Fruit fly (Drosophila melanogaster): ENCODE measurements around the gene Clp.

Clp gene

DNA sequence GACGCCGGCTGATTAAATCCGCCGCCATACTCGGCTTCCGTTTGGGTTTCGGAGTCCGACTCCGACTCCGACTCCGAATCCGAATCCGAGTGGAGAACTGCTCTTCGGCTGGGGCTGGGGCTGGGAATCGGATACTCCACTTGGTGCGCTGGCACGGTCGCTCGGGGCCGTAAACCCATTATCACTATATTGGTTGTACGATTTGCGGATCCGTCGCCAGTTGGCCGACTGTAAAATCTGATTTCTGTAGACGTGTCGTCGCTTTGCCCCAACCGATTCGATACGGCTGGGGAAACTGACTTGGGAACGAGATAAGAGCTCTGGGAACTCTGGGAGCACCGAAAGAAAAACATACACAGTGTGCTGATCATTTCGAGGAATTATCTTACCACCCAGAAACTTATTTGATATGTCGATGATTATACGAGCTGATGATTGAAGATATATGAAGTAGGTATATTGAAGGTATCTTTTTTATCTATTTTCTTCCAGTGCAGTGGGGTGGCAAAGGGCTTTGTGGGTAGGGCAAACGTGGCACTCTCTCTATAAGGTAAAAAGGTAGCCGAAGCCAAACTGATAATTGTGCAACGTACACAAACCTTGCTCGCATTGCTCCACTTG is 38.2 kb downstream of the Clp start (continued):
- TF ChIP-seq HmgZ (tag; optimal IDR thresholded peaks at IDR 0.05) (peak; percentile 24), CG12236 (GFP tag; optimal IDR thresholded peaks at IDR 0.05) (no peak), ftz-f1 (GFP tag; optimal IDR thresholded peaks at IDR 0.05) (no peak), Sry-β (GFP tag; optimal IDR thresholded peaks at IDR 0.05) (no peak), Hey (tag; optimal IDR thresholded peaks at IDR 0.05) (no peak), nmo (GFP tag; optimal IDR thresholded peaks at IDR 0.05) (peak; percentile 32), danr (GFP tag; IDR thresholded peaks at IDR 0.05) (peak; percentile 39), ranshi (GFP tag; IDR thresholded peaks at IDR 0.05) (peak; percentile 38; the same call in 1 of the 2 replicates), sim (GFP tag; IDR thresholded peaks at IDR 0.05) (no peak), Oaz (GFP tag; IDR thresholded peaks at IDR 0.05) (peak; percentile 42; the same call in 1 of the 2 replicates), cato (GFP tag; optimal IDR thresholded peaks at IDR 0.05; ENCODE audit: borderline replicate concordance) (no peak), grn (GFP tag; optimal IDR thresholded peaks at IDR 0.05) (peak; percentile 9), MTF-1 (GFP tag; optimal IDR thresholded peaks at IDR 0.05; ENCODE audit: borderline replicate concordance) (no peak), CG9932 (GFP tag; IDR thresholded peaks at IDR 0.05) (peak; percentile 58), Nf-YB (GFP tag; optimal IDR thresholded peaks at IDR 0.05) (no peak), Abd-B (GFP tag; optimal IDR thresholded peaks at IDR 0.05) (no peak), ro (GFP tag; IDR thresholded peaks at IDR 0.05) (no peak), CG11247 (GFP tag; IDR thresholded peaks at IDR 0.05) (0 out of 2 replicates have a peak, but pooled peaks have one; percentile 26), E2f1 (GFP tag; IDR thresholded peaks at IDR 0.05) (peak; percentile 64), ato (GFP tag; IDR thresholded peaks at IDR 0.05; ENCODE audit: partially characterized antibody) (no peak), tll (GFP tag; optimal IDR thresholded peaks at IDR 0.05) (no peak), Hmx (GFP tag; optimal IDR thresholded peaks at IDR 0.05) (no peak), dmrt99B (tag; optimal IDR thresholded peaks at IDR 0.05) (peak; percentile 67), tna (GFP tag; IDR thresholded peaks at IDR 0.05; ENCODE audit: partially characterized antibody) (no peak), CG10366 (GFP tag; IDR thresholded peaks at IDR 0.05) (peak; percentile 64), Fer1 (GFP tag; optimal IDR thresholded peaks at IDR 0.05) (peak; percentile 16), stwl (tag; optimal IDR thresholded peaks at IDR 0.05) (no peak), CG5180 (GFP tag; optimal IDR thresholded peaks at IDR 0.05) (peak; percentile 0), Dref (GFP tag; IDR thresholded peaks at IDR 0.05) (no peak), CG8765 (GFP tag; IDR thresholded peaks at IDR 0.05) (no peak), CG17359 (tag; optimal IDR thresholded peaks at IDR 0.05) (peak; percentile 67), CG13894 (tag; optimal IDR thresholded peaks at IDR 0.05) (no peak), Oli (tag; optimal IDR thresholded peaks at IDR 0.05) (peak; percentile 48), lbe (GFP tag; optimal IDR thresholded peaks at IDR 0.05) (no peak), slp2 (GFP tag; optimal IDR thresholded peaks at IDR 0.05) (no peak), HLH54F (GFP tag; optimal IDR thresholded peaks at IDR 0.05) (peak; percentile 27), CG3407 (GFP tag; optimal IDR thresholded peaks at IDR 0.05) (peak; percentile 48), E2f2 (GFP tag; IDR thresholded peaks at IDR 0.05) (peak; percentile 47; the same call in 1 of the 2 replicates), Hr39 (optimal IDR thresholded peaks at IDR 0.05) (no peak), Scr (GFP tag; IDR thresholded peaks at IDR 0.05; ENCODE audit: partially characterized antibody) (no peak), CG34422 (GFP tag; IDR thresholded peaks at IDR 0.05) (peak; percentile 16; the same call in 1 of the 3 replicates), prd (optimal IDR thresholded peaks at IDR 0.05) (no peak), prd (GFP tag; IDR thresholded peaks at IDR 0.05) (peak; percentile 60; the same call in 2 of the 3 replicates), ind (GFP tag; optimal IDR thresholded peaks at IDR 0.05) (peak; percentile 34), wor (GFP tag; IDR thresholded peaks at IDR 0.05) (no peak), lmd (GFP tag; IDR thresholded peaks at IDR 0.05) (peak; percentile 44), CG4707 (GFP tag; optimal IDR thresholded peaks at IDR 0.05) (peak; percentile 24), Doc3 (GFP tag; IDR thresholded peaks at IDR 0.05; ENCODE audit: partially characterized antibody) (no peak), shn (GFP tag; optimal IDR thresholded peaks at IDR 0.05) (peak; percentile 46), CG12769 (tag; optimal IDR thresholded peaks at IDR 0.05) (peak; percentile 85)
